Worm (Caenorhabditis elegans) whole organism, young adult: Measurements from ENCODE around the gene mif-1.

Experiments
- D2030.7 ChIP-seq: fragments of 200-800 bp; sonication (Bioruptor generic); IDR thresholded peaks from 2 replicates; pipeline ENCODE4 v1.3.6; 2022; ENCODE audit warnings: missing genetic modification reagents, missing genetic modification characterization, missing compliant biosample characterization
- egrh-3 ChIP-seq: fragments of 200-800 bp; sonication (Bioruptor generic); IDR thresholded peaks from 2 replicates; pipeline ENCODE4 v1.3.6; 2022; ENCODE audit warnings: missing genetic modification reagents, missing genetic modification characterization, missing compliant biosample characterization
- fkh-3 ChIP-seq: sonication (generic microtip); optimal IDR thresholded peaks from 2 replicates; lab custom pipeline; 2016; ENCODE audit warnings: mild to moderate bottlenecking, missing genetic modification characterization, missing compliant biosample characterization
- hmg-1.2 ChIP-seq: fragments of 200-800 bp; sonication (Bioruptor generic); IDR thresholded peaks from 2 replicates; pipeline ENCODE4 v1.3.6; 2022; ENCODE audit warnings: missing genetic modification reagents, missing genetic modification characterization, missing compliant biosample characterization
- lag-1 ChIP-seq: fragments of 200-800 bp; sonication (Bioruptor generic); IDR thresholded peaks from 2 replicates; pipeline ENCODE4 v1.3.6; 2022; ENCODE audit warnings: missing genetic modification reagents, missing genetic modification characterization, missing compliant biosample characterization
- lin-26 ChIP-seq: fragments of 200-800 bp; sonication (Bioruptor generic); IDR thresholded peaks from 2 replicates; pipeline ENCODE4 v1.3.6; 2022; ENCODE audit warnings: missing genetic modification reagents, missing genetic modification characterization, missing compliant biosample characterization
- madf-6 ChIP-seq: fragments of 200-800 bp; sonication (Bioruptor generic); IDR thresholded peaks from 2 replicates; pipeline ENCODE4 v1.3.6; 2022; ENCODE audit warnings: missing genetic modification reagents, missing genetic modification characterization, missing compliant biosample characterization
- sdz-38 ChIP-seq: sonication (generic microtip); optimal IDR thresholded peaks from 2 replicates; lab custom pipeline; 2016; ENCODE audit warnings: missing genotype, missing genetic modification characterization, missing compliant biosample characterization
- unc-62 ChIP-seq: fragments of 150-350 bp; optimal IDR thresholded peaks from 2 replicates; lab custom pipeline; 2014; ENCODE audit warnings: missing biosample characterization, missing genetic modification reagents, missing genetic modification characterization
- ztf-22 ChIP-seq: fragments of 200-800 bp; sonication (Bioruptor generic); optimal IDR thresholded peaks from 2 replicates; lab custom pipeline; 2018; ENCODE audit warnings: mild to moderate bottlenecking, missing genetic modification characterization, moderate library complexity, missing compliant biosample characterization
- ztf-26 ChIP-seq: sonication (generic microtip); optimal IDR thresholded peaks from 2 replicates; lab custom pipeline; 2017; ENCODE audit warnings: missing genetic modification characterization, missing compliant biosample characterization

ce11 chrIII:11878751-11879150 is 30.8 kb downstream of the mif-1 start, which contains the start of gene Y56A3A.6:
- TF ChIP-seq egrh-3 (GFP tag; lab: Robert Waterston, UW) = no peak
- no peak for TF ChIP-seq madf-6 (GFP tag; lab: Robert Waterston, UW)
- no peak for TF ChIP-seq fkh-3
- TF ChIP-seq unc-62 (GFP tag; lab: Kevin White, UChicago) = no peak
- no peak for TF ChIP-seq lin-26 (GFP tag; lab: Robert Waterston, UW)
- no peak for TF ChIP-seq D2030.7
- peak; percentile 89 for TF ChIP-seq hmg-1.2 (GFP tag; lab: Robert Waterston, UW)
- TF ChIP-seq ztf-26 = no peak
- TF ChIP-seq sdz-38 = no peak
- no peak for TF ChIP-seq ztf-22
- TF ChIP-seq lag-1 (GFP tag; lab: Robert Waterston, UW) = no peak
